Worm (Caenorhabditis elegans): ENCODE data around the gene rdl-1.

- TF ChIP-seq him-1 (tag; optimal IDR thresholded peaks at IDR 0.05): no peak
- TF ChIP-seq W03F9.2 (tag; optimal IDR thresholded peaks at IDR 0.05): no peak
- no peak for TF ChIP-seq dao-5 (tag; optimal IDR thresholded peaks at IDR 0.05)
Measured at ce11 chrIV:7794709-7795108, 24.6 kb upstream of the rdl-1 start, which contains the start of gene ntp-1.

All from whole organism, L4/young adult.